Fruit fly (Drosophila melanogaster) whole organism, embryonic: ENCODE measurements around the gene CG9649.

Source experiments
- Ada2b ChIP-seq: fragments of 200-800 bp; sonication (Bioruptor generic); IDR thresholded peaks from 2 replicates; pipeline ENCODE4 v1.3.6; 2022; ENCODE audit warnings: missing biosample characterization, missing genetic modification characterization
- Aef1 ChIP-seq: fragments of 200-800 bp; sonication (Bioruptor generic); IDR thresholded peaks from 3 replicates; pipeline ENCODE4 v1.3.6; 2022; ENCODE audit warnings: missing biosample characterization, missing genetic modification characterization
- CG14860 ChIP-seq: fragments of 200-800 bp; sonication (Bioruptor generic); IDR thresholded peaks from 3 replicates; pipeline ENCODE4 v1.3.6; 2022; ENCODE audit warnings: missing biosample characterization, missing genetic modification characterization; ENCODE audit not compliant: partially characterized antibody
- CG7745 ChIP-seq: fragments of 200-800 bp; sonication (Bioruptor generic); optimal IDR thresholded peaks from 2 replicates; lab custom pipeline; 2018; ENCODE audit warnings: missing biosample characterization, mild to moderate bottlenecking, missing genetic modification characterization, moderate library complexity
- D19B ChIP-seq: fragments of 200-800 bp; sonication (Bioruptor generic); optimal IDR thresholded peaks from 2 replicates; lab custom pipeline; 2017; ENCODE audit warnings: missing biosample characterization, mild to moderate bottlenecking, missing genetic modification characterization
- Dad ChIP-seq: fragments of 200-800 bp; sonication (Bioruptor generic); optimal IDR thresholded peaks from 3 replicates; lab custom pipeline; 2016; ENCODE audit warnings: missing biosample characterization, missing genetic modification characterization
- Gug ChIP-seq: fragments of 200-800 bp; sonication (Bioruptor generic); IDR thresholded peaks from 4 replicates; pipeline ENCODE4 v1.3.6; 2022; ENCODE audit warnings: missing biosample characterization, missing genetic modification characterization
- gcm ChIP-seq: fragments of 200-800 bp; sonication (Bioruptor generic); optimal IDR thresholded peaks from 2 replicates; lab custom pipeline; 2019; ENCODE audit warnings: missing biosample characterization, mild to moderate bottlenecking, missing genetic modification characterization, moderate library complexity

dm6 chr3R:14226662-14227061, 9.0 kb upstream of the CG9649 start, which contains the start of gene CG9631:
- TF ChIP-seq Aef1 (no peak), D19B (GFP tag; lab: Kevin White, UChicago) (no peak), Dad (no peak), Ada2b (GFP tag; lab: Robert Waterston, UW) (no peak), Gug (GFP tag; lab: Robert Waterston, UW) (no peak), CG7745 (tag; lab: Kevin White, UChicago) (no peak), gcm (GFP tag; lab: Kevin White, UChicago) (no peak), CG14860 (GFP tag; lab: Robert Waterston, UW) (no peak)
